Worm (Caenorhabditis elegans) whole organism, midembryonic: ENCODE measurements around the gene C43F9.5.

ENCODE experiments used
- cog-1 ChIP-seq: sonication (generic microtip); optimal IDR thresholded peaks from 2 replicates; lab custom pipeline; 2016; ENCODE audit warnings: missing genetic modification characterization, missing compliant biosample characterization
- flt-1 ChIP-seq: fragments of 200-800 bp; sonication (Bioruptor generic); IDR thresholded peaks from 2 replicates; pipeline ENCODE4 v1.3.6; 2022; ENCODE audit warnings: missing genetic modification characterization, missing compliant biosample characterization
- klf-2 ChIP-seq: fragments of 200-800 bp; sonication (Bioruptor generic); conservative IDR thresholded peaks from 2 replicates; pipeline ENCODE4 v1.3.6; 2022; ENCODE audit warnings: missing genetic modification reagents, missing genetic modification characterization, missing compliant biosample characterization
- med-1 ChIP-seq: sonication (generic microtip); optimal IDR thresholded peaks from 2 replicates; lab custom pipeline; 2017; ENCODE audit warnings: missing genetic modification characterization, mild to moderate bottlenecking, missing compliant biosample characterization, antibody characterized with exemption, missing genetic modification reagents; ENCODE audit not compliant: insufficient read depth
- tab-1 ChIP-seq: fragments of 200-800 bp; sonication (Bioruptor generic); IDR thresholded peaks from 2 replicates; pipeline ENCODE4 v1.3.6; 2022; ENCODE audit warnings: missing genetic modification characterization, missing compliant biosample characterization
- ztf-29 ChIP-seq: fragments of 200-800 bp; sonication (Bioruptor generic); IDR thresholded peaks from 2 replicates; pipeline ENCODE4 v1.3.6; 2022; ENCODE audit warnings: missing genetic modification reagents, missing genetic modification characterization, missing compliant biosample characterization

ce11 chrIV:10577600-10577999 lies 12.9 kb downstream of the C43F9.5 start:
- TF ChIP-seq tab-1 (no peak), ztf-29 (GFP tag; lab: Robert Waterston, UW) (no peak), med-1 (GFP tag; lab: Kevin White, UChicago) (no peak), flt-1 (GFP tag; lab: Robert Waterston, UW) (no peak), klf-2 (GFP tag; lab: Robert Waterston, UW) (no peak), cog-1 (tag; lab: Kevin White, UChicago) (no peak)
